Worm (Caenorhabditis elegans) whole organism, L4 larva: ENCODE measurements around the gene Y51H4A.937.
A peak's percentile ranks its signal among the peaks of the same experiment; 100 is the strongest.

Experiments
- F26F4.8 ChIP-seq: fragments of 200-800 bp; sonication (Bioruptor generic); conservative IDR thresholded peaks from 2 replicates; pipeline ENCODE4 v1.3.6; 2022; ENCODE audit warnings: missing genetic modification characterization, missing compliant biosample characterization
- F37D6.2 ChIP-seq: sonication (generic microtip); optimal IDR thresholded peaks from 2 replicates; lab custom pipeline; 2016; ENCODE audit warnings: mild to moderate bottlenecking, missing genetic modification characterization, missing compliant biosample characterization
- F44E2.7 ChIP-seq: fragments of 200-800 bp; sonication (Bioruptor generic); IDR thresholded peaks from 2 replicates; pipeline ENCODE4 v2.1.2; 2022; ENCODE audit warnings: missing genetic modification characterization, missing compliant biosample characterization
- T26A8.4 ChIP-seq: fragments of 200-800 bp; sonication (Bioruptor generic); IDR thresholded peaks from 2 replicates; pipeline ENCODE4 v1.3.6; 2022; ENCODE audit warnings: missing genetic modification characterization, missing compliant biosample characterization
- Y48G9A.11 ChIP-seq: fragments of 200-800 bp; sonication (Bioruptor generic); IDR thresholded peaks from 2 replicates; pipeline ENCODE4 v1.3.6; 2022; ENCODE audit warnings: missing genetic modification reagents, missing genetic modification characterization, missing compliant biosample characterization
- Y75B8A.6 ChIP-seq: fragments of 200-800 bp; sonication (Bioruptor generic); IDR thresholded peaks from 2 replicates; pipeline ENCODE4 v1.3.6; 2022; ENCODE audit warnings: missing genetic modification reagents, missing genetic modification characterization, missing compliant biosample characterization
- ZK337.2 ChIP-seq: fragments of 200-800 bp; sonication (Bioruptor generic); IDR thresholded peaks from 2 replicates; pipeline ENCODE4 v1.3.6; 2022; ENCODE audit warnings: missing genetic modification reagents, missing genetic modification characterization, missing compliant biosample characterization
- ZK546.5 ChIP-seq, 2 experiments: sonication (generic microtip); optimal IDR thresholded peaks; 2 replicates each; lab custom pipeline; 2017; ENCODE audit warnings: missing biosample characterization in 2 of 2, missing genetic modification characterization in 2 of 2
- aha-1 ChIP-seq: fragments of 150-350 bp; peaks from one replicate; lab custom pipeline; 2014; ENCODE audit warnings: missing biosample characterization, missing genetic modification characterization
- ama-1 ChIP-seq: fragments of 150-350 bp; optimal IDR thresholded peaks from 2 replicates; lab custom pipeline; 2014; ENCODE audit warnings: inconsistent platforms, mixed read lengths
- arid-1 ChIP-seq: fragments of 200-800 bp; sonication (Bioruptor generic); conservative IDR thresholded peaks from 2 replicates; pipeline ENCODE4 v1.3.6; 2022; ENCODE audit warnings: missing genetic modification reagents, missing genetic modification characterization, missing compliant biosample characterization
- ceh-32 ChIP-seq: sonication (generic microtip); optimal IDR thresholded peaks from 2 replicates; lab custom pipeline; 2016; ENCODE audit warnings: mild to moderate bottlenecking, missing genetic modification characterization, missing compliant biosample characterization; ENCODE audit not compliant: poor library complexity
- ceh-44 ChIP-seq: fragments of 200-800 bp; sonication (Bioruptor generic); IDR thresholded peaks from 2 replicates; pipeline ENCODE4 v1.3.6; 2022; ENCODE audit warnings: missing genetic modification reagents, missing genetic modification characterization, missing compliant biosample characterization
- ces-1 ChIP-seq: fragments of 150-350 bp; sonication (generic microtip); optimal IDR thresholded peaks from 4 replicates; lab custom pipeline; 2014; ENCODE audit warnings: missing biosample characterization, missing genetic modification reagents, missing genetic modification characterization
- ctbp-1 ChIP-seq: fragments of 200-800 bp; sonication (Bioruptor generic); IDR thresholded peaks from 2 replicates; pipeline ENCODE4 v1.3.6; 2022; ENCODE audit warnings: missing genetic modification reagents, missing genetic modification characterization, missing compliant biosample characterization
- daf-16 ChIP-seq, 3 experiments: sonication (generic microtip); optimal IDR thresholded peaks; 2 replicates each; lab custom pipeline; 2016 to 2017; ENCODE audit warnings: missing genetic modification characterization in 3 of 3, missing genetic modification reagents in 3 of 3, mild to moderate bottlenecking in 2 of 3, missing compliant biosample characterization in 2 of 3, missing biosample characterization in 1 of 3, moderate library complexity in 1 of 3
- daf-8 ChIP-seq: fragments of 200-800 bp; sonication (Bioruptor generic); IDR thresholded peaks from 2 replicates; pipeline ENCODE4 v1.3.6; 2022; ENCODE audit warnings: missing genetic modification characterization, missing compliant biosample characterization
- dmd-6 ChIP-seq: fragments of 200-800 bp; sonication (Bioruptor generic); IDR thresholded peaks from 2 replicates; pipeline ENCODE4 v1.3.6; 2022; ENCODE audit warnings: missing genetic modification reagents, missing genetic modification characterization, missing compliant biosample characterization
- dpl-1 ChIP-seq: fragments of 150-350 bp; optimal IDR thresholded peaks from 2 replicates; lab custom pipeline; 2014; ENCODE audit warnings: missing biosample characterization, missing genetic modification reagents, missing genetic modification characterization
- duxl-1 ChIP-seq: sonication (generic microtip); optimal IDR thresholded peaks from 2 replicates; lab custom pipeline; 2016; ENCODE audit warnings: mild to moderate bottlenecking, missing genetic modification characterization, moderate library complexity, missing compliant biosample characterization; ENCODE audit not compliant: poor library complexity
- egl-27 ChIP-seq: sonication (generic microtip); optimal IDR thresholded peaks from 3 replicates; lab custom pipeline; 2017; ENCODE audit warnings: missing biosample characterization, missing genetic modification reagents, missing genetic modification characterization
- egl-43 ChIP-seq: fragments of 200-800 bp; sonication (Bioruptor generic); IDR thresholded peaks from 2 replicates; pipeline ENCODE4 v1.3.6; 2022; ENCODE audit warnings: missing genetic modification reagents, missing genetic modification characterization, missing compliant biosample characterization
- fkh-10 ChIP-seq: fragments of 150-350 bp; optimal IDR thresholded peaks from 2 replicates; lab custom pipeline; 2014; ENCODE audit warnings: missing biosample characterization, missing genetic modification reagents, missing genetic modification characterization
- hif-1 ChIP-seq, 2 experiments: sonication (generic microtip); optimal IDR thresholded peaks; 2 replicates each; lab custom pipeline; 2016 to 2017; ENCODE audit warnings: missing compliant biosample characterization in 2 of 2, missing genetic modification characterization in 2 of 2, missing genetic modification reagents in 2 of 2, missing genotype in 2 of 2, mild to moderate bottlenecking in 1 of 2
- hlh-30 ChIP-seq: sonication (generic microtip); optimal IDR thresholded peaks from 2 replicates; lab custom pipeline; 2017; ENCODE audit warnings: antibody characterized with exemption, mild to moderate bottlenecking, missing genetic modification characterization, missing compliant biosample characterization; ENCODE audit not compliant: insufficient read depth
- hmg-1.1 ChIP-seq: fragments of 200-800 bp; sonication (Bioruptor generic); IDR thresholded peaks from 2 replicates; pipeline ENCODE4 v1.3.6; 2022; ENCODE audit warnings: missing genetic modification reagents, missing genetic modification characterization, missing compliant biosample characterization
- lin-13 ChIP-seq: fragments of 150-350 bp; optimal IDR thresholded peaks from 2 replicates; lab custom pipeline; 2014; ENCODE audit warnings: missing biosample characterization, missing genetic modification reagents, missing genetic modification characterization
- lin-29 ChIP-seq: fragments of 200-800 bp; sonication (Bioruptor generic); IDR thresholded peaks from 2 replicates; pipeline ENCODE4 v1.3.6; 2022; ENCODE audit warnings: missing genetic modification reagents, missing genetic modification characterization, missing compliant biosample characterization
- lin-38 ChIP-seq: fragments of 200-800 bp; sonication (Bioruptor generic); IDR thresholded peaks from 2 replicates; pipeline ENCODE4 v1.3.6; 2022; ENCODE audit warnings: missing genetic modification reagents, missing genetic modification characterization, missing compliant biosample characterization
- mdt-29 ChIP-seq: fragments of 200-800 bp; sonication (Bioruptor generic); IDR thresholded peaks from 2 replicates; pipeline ENCODE4 v1.3.6; 2022; ENCODE audit warnings: missing genetic modification reagents, missing genetic modification characterization, missing compliant biosample characterization
- mep-1 ChIP-seq: fragments of 150-350 bp; sonication (generic microtip); optimal IDR thresholded peaks from 3 replicates; lab custom pipeline; 2014; ENCODE audit warnings: missing biosample characterization, missing genetic modification characterization
- mes-2 ChIP-seq: sonication (generic microtip); optimal IDR thresholded peaks from 2 replicates; lab custom pipeline; 2016; ENCODE audit warnings: missing genotype, mild to moderate bottlenecking, missing genetic modification characterization, missing compliant biosample characterization; ENCODE audit not compliant: poor library complexity, severe bottlenecking
- nhr-10 ChIP-seq: fragments of 150-350 bp; optimal IDR thresholded peaks from 2 replicates; lab custom pipeline; 2014; ENCODE audit warnings: missing biosample characterization, missing genetic modification characterization
- nhr-11 ChIP-seq: fragments of 150-350 bp; optimal IDR thresholded peaks from 2 replicates; lab custom pipeline; 2014; ENCODE audit warnings: missing biosample characterization, missing genetic modification characterization
- nhr-111 ChIP-seq: fragments of 200-800 bp; sonication (Bioruptor generic); optimal IDR thresholded peaks from 2 replicates; lab custom pipeline; 2018; ENCODE audit warnings: mild to moderate bottlenecking, missing genetic modification characterization, missing compliant biosample characterization
- nhr-237 ChIP-seq: sonication (generic microtip); optimal IDR thresholded peaks from 2 replicates; lab custom pipeline; 2017; ENCODE audit warnings: missing biosample characterization, missing genetic modification characterization
- nhr-28 ChIP-seq: fragments of 150-350 bp; optimal IDR thresholded peaks from 2 replicates; lab custom pipeline; 2014; ENCODE audit warnings: missing biosample characterization, missing genetic modification characterization
- nhr-41 ChIP-seq: fragments of 200-800 bp; sonication (Bioruptor generic); IDR thresholded peaks from 2 replicates; pipeline ENCODE4 v1.3.6; 2022; ENCODE audit warnings: missing genetic modification reagents, missing genetic modification characterization, missing compliant biosample characterization
- pha-4 ChIP-seq, 2 experiments: fragments of 150-350 bp in 1 of 2; fragments of 200-800 bp in 1 of 2; sonication (Bioruptor generic) in 1 of 2; IDR thresholded peaks in 1 of 2; optimal IDR thresholded peaks in 1 of 2; 2 replicates each; pipeline versions ENCODE4 v1.3.6 to Lab custom; 2014 to 2022; ENCODE audit warnings: missing genetic modification characterization in 2 of 2, missing genetic modification reagents in 2 of 2, missing biosample characterization in 1 of 2, missing compliant biosample characterization in 1 of 2
- sdz-12 ChIP-seq: fragments of 200-800 bp; sonication (Bioruptor generic); optimal IDR thresholded peaks from 2 replicates; lab custom pipeline; 2018; ENCODE audit warnings: mild to moderate bottlenecking, missing genetic modification characterization, missing compliant biosample characterization
- snpc-1.2 ChIP-seq: fragments of 200-800 bp; sonication (Bioruptor generic); IDR thresholded peaks from 2 replicates; pipeline ENCODE4 v1.3.6; 2022; ENCODE audit warnings: missing genetic modification reagents, missing genetic modification characterization, missing compliant biosample characterization
- spr-1 ChIP-seq: sonication (generic microtip); optimal IDR thresholded peaks from 2 replicates; lab custom pipeline; 2016; ENCODE audit warnings: mild to moderate bottlenecking, missing genetic modification characterization, missing compliant biosample characterization
- spr-3 ChIP-seq: fragments of 200-800 bp; sonication (Bioruptor generic); optimal IDR thresholded peaks from 2 replicates; lab custom pipeline; 2018; ENCODE audit warnings: mild to moderate bottlenecking, missing genetic modification characterization, missing compliant biosample characterization
- tag-97 ChIP-seq: fragments of 200-800 bp; sonication (Bioruptor generic); IDR thresholded peaks from 2 replicates; pipeline ENCODE4 v1.3.6; 2022; ENCODE audit warnings: missing genetic modification characterization, missing compliant biosample characterization
- unc-130 ChIP-seq: sonication (generic microtip); optimal IDR thresholded peaks from 2 replicates; lab custom pipeline; 2016; ENCODE audit warnings: missing genetic modification reagents, missing genetic modification characterization, missing compliant biosample characterization
- zfp-2 ChIP-seq: sonication (generic microtip); optimal IDR thresholded peaks from 2 replicates; lab custom pipeline; 2016; ENCODE audit warnings: mild to moderate bottlenecking, missing genetic modification characterization, missing compliant biosample characterization
- zip-2 ChIP-seq: fragments of 150-350 bp; optimal IDR thresholded peaks from 2 replicates; lab custom pipeline; 2014; ENCODE audit warnings: missing biosample characterization, missing genetic modification characterization

Gene Y51H4A.937

ce11 chrIV:16482790-16483189 is 45.7 kb upstream of the Y51H4A.937 start (continued):
- TF ChIP-seq F26F4.8 (GFP tag; lab: Robert Waterston, UW) (no peak), lin-29 (GFP tag; lab: Robert Waterston, UW) (no peak), ces-1 (GFP tag; lab: Kevin White, UChicago) (no peak), nhr-10 (tag; lab: Kevin White, UChicago) (no peak), snpc-1.2 (GFP tag; lab: Robert Waterston, UW) (peak; percentile 16), ZK337.2 (GFP tag; lab: Robert Waterston, UW) (no peak), unc-130 (no peak), mep-1 (tag; lab: Kevin White, UChicago) (peak; percentile 30), nhr-41 (no peak), ctbp-1 (GFP tag; lab: Robert Waterston, UW) (no peak), nhr-111 (GFP tag; lab: Kevin White, UChicago) (no peak), hlh-30 (tag; lab: Kevin White, UChicago) (no peak), dpl-1 (no peak), tag-97 (GFP tag; lab: Robert Waterston, UW) (no peak), mdt-29 (GFP tag; lab: Robert Waterston, UW) (no peak), egl-43 (no peak), pha-4 (GFP tag; IDR thresholded peaks at IDR 0.05; lab: Robert Waterston, UW) (peak; percentile 52), pha-4 (tag; optimal IDR thresholded peaks at IDR 0.05; lab: Kevin White, UChicago) (no peak), mes-2 (no peak), lin-38 (GFP tag; lab: Robert Waterston, UW) (no peak), zfp-2 (tag; lab: Kevin White, UChicago) (no peak), duxl-1 (tag; lab: Kevin White, UChicago) (no peak), Y75B8A.6 (GFP tag; lab: Robert Waterston, UW) (no peak), egl-27 (tag; lab: Kevin White, UChicago) (no peak), F37D6.2 (tag; lab: Kevin White, UChicago) (no peak), daf-8 (no peak), nhr-28 (tag; lab: Kevin White, UChicago) (no peak), ZK546.5 (tag; optimal IDR thresholded peaks at IDR 0.05; lab: Kevin White, UChicago) (peak in 1 of 2 experiments; percentile 28), aha-1 (tag; lab: Kevin White, UChicago) (peak; percentile 0), ama-1 (lab: Kevin White, UChicago) (peak; percentile 58), dmd-6 (no peak), nhr-11 (tag; lab: Kevin White, UChicago) (no peak)

- no peak for TF ChIP-seq nhr-237 (tag; lab: Kevin White, UChicago)
- no peak for TF ChIP-seq spr-3
- no peak for TF ChIP-seq sdz-12 (GFP tag; lab: Kevin White, UChicago)
- no peak for TF ChIP-seq arid-1 (GFP tag; lab: Robert Waterston, UW)
- TF ChIP-seq lin-38 (GFP tag; lab: Robert Waterston, UW) = 0 out of 2 replicates have a peak, but pooled peaks have one; percentile 2
- TF ChIP-seq daf-16 (GFP tag; optimal IDR thresholded peaks at IDR 0.05; lab: Kevin White, UChicago) = no peak
- no peak for TF ChIP-seq daf-16 (tag; optimal IDR thresholded peaks at IDR 0.05; lab: Kevin White, UChicago)
- no peak for TF ChIP-seq zip-2
- no peak for TF ChIP-seq pha-4 (GFP tag; IDR thresholded peaks at IDR 0.05; lab: Robert Waterston, UW)
- no peak for TF ChIP-seq pha-4 (tag; optimal IDR thresholded peaks at IDR 0.05; lab: Kevin White, UChicago)
- TF ChIP-seq Y48G9A.11 (GFP tag; lab: Robert Waterston, UW) = no peak
- no peak for TF ChIP-seq fkh-10
- no peak for TF ChIP-seq T26A8.4
- TF ChIP-seq aha-1 (tag; lab: Kevin White, UChicago) = peak; percentile 91
- TF ChIP-seq ctbp-1 (GFP tag; lab: Robert Waterston, UW) = 0 out of 2 replicates have a peak, but pooled peaks have one; percentile 15
- no peak for TF ChIP-seq F44E2.7 (GFP tag; lab: Robert Waterston, UW)
- no peak for TF ChIP-seq spr-1 (tag; lab: Kevin White, UChicago)
- TF ChIP-seq lin-13 (GFP tag; lab: Kevin White, UChicago) = no peak
- TF ChIP-seq nhr-11 (tag; lab: Kevin White, UChicago) = no peak
- TF ChIP-seq hmg-1.1 = 0 out of 2 replicates have a peak, but pooled peaks have one; percentile 12
- TF ChIP-seq hif-1 (tag; optimal IDR thresholded peaks at IDR 0.05; lab: Kevin White, UChicago) = peak in 1 of 2 experiments; percentile 14
- TF ChIP-seq ceh-32 (tag; lab: Kevin White, UChicago) = no peak
- no peak for TF ChIP-seq ceh-44 (GFP tag; lab: Robert Waterston, UW)
Observed at ce11 chrIV:16483273-16484204, 44.9 kb upstream of the Y51H4A.937 start.
